Worm (Caenorhabditis elegans) whole organism, L2 larva: Measurements from ENCODE around the gene best-9.
"Not testable (repeated sequence)": the region's sequence is repeated elsewhere in the genome, so short reads cannot be mapped to it uniquely, and the experiment has no call there.

ENCODE experiments used
- C34F6.9 ChIP-seq: fragments of 150-350 bp; optimal IDR thresholded peaks from 2 replicates; lab custom pipeline; 2014; ENCODE audit warnings: missing biosample characterization, missing genetic modification characterization
- F13H6.1 ChIP-seq: sonication (generic microtip); optimal IDR thresholded peaks from 2 replicates; lab custom pipeline; 2016; ENCODE audit warnings: missing genetic modification characterization, missing compliant biosample characterization
- R02D3.7 ChIP-seq: fragments of 150-350 bp; optimal IDR thresholded peaks from 2 replicates; lab custom pipeline; 2014; ENCODE audit warnings: missing biosample characterization, missing genetic modification characterization
- ZK546.5 ChIP-seq: sonication (generic microtip); optimal IDR thresholded peaks from 2 replicates; lab custom pipeline; 2017; ENCODE audit warnings: missing biosample characterization, missing genetic modification characterization
- alr-1 ChIP-seq: fragments of 150-350 bp; optimal IDR thresholded peaks from 2 replicates; lab custom pipeline; 2014; ENCODE audit warnings: missing biosample characterization, missing genetic modification characterization
- aly-2 ChIP-seq: fragments of 150-350 bp; optimal IDR thresholded peaks from 2 replicates; lab custom pipeline; 2014; ENCODE audit warnings: missing biosample characterization, missing genetic modification characterization
- dmd-4 ChIP-seq: sonication (generic microtip); optimal IDR thresholded peaks from 2 replicates; lab custom pipeline; 2017; ENCODE audit warnings: missing biosample characterization, missing genetic modification characterization
- egl-27 ChIP-seq: sonication (generic microtip); optimal IDR thresholded peaks from 3 replicates; lab custom pipeline; 2017; ENCODE audit warnings: missing biosample characterization, missing genetic modification reagents, missing genetic modification characterization
- fos-1 ChIP-seq: fragments of 150-350 bp; optimal IDR thresholded peaks from 2 replicates; lab custom pipeline; 2014; ENCODE audit warnings: missing biosample characterization, missing genetic modification characterization
- gmeb-1 ChIP-seq: fragments of 150-350 bp; optimal IDR thresholded peaks from 2 replicates; lab custom pipeline; 2014; ENCODE audit warnings: missing biosample characterization, missing genetic modification characterization
- lin-11 ChIP-seq: fragments of 150-350 bp; sonication (generic microtip); optimal IDR thresholded peaks from 2 replicates; lab custom pipeline; 2014; ENCODE audit warnings: missing biosample characterization, missing genetic modification characterization, inconsistent platforms, mixed read lengths
- lin-13 ChIP-seq: fragments of 150-350 bp; optimal IDR thresholded peaks from 2 replicates; lab custom pipeline; 2014; ENCODE audit warnings: missing biosample characterization, missing genetic modification reagents, missing genetic modification characterization
- lin-39 ChIP-seq: fragments of 150-350 bp; optimal IDR thresholded peaks from 2 replicates; lab custom pipeline; 2014; ENCODE audit warnings: missing biosample characterization, missing genetic modification reagents, missing genetic modification characterization
- lsy-2 ChIP-seq, 2 experiments: fragments of 150-350 bp in 1 of 2; sonication (generic microtip) in 1 of 2; optimal IDR thresholded peaks; 2 replicates each; lab custom pipeline; 2014 to 2017; ENCODE audit warnings: missing biosample characterization in 2 of 2, missing genetic modification characterization in 2 of 2
- mab-5 ChIP-seq: fragments of 150-350 bp; optimal IDR thresholded peaks from 2 replicates; lab custom pipeline; 2014; ENCODE audit warnings: missing biosample characterization, missing genetic modification characterization
- mbf-1 ChIP-seq: sonication (generic microtip); optimal IDR thresholded peaks from 2 replicates; lab custom pipeline; 2017; ENCODE audit warnings: missing biosample characterization, missing genetic modification characterization
- nhr-12 ChIP-seq: fragments of 150-350 bp; optimal IDR thresholded peaks from 2 replicates; lab custom pipeline; 2014; ENCODE audit warnings: missing biosample characterization, missing genetic modification characterization
- nhr-129 ChIP-seq: fragments of 150-350 bp; optimal IDR thresholded peaks from 2 replicates; lab custom pipeline; 2014; ENCODE audit warnings: missing biosample characterization, missing genetic modification characterization
- nhr-23 ChIP-seq: fragments of 150-350 bp; optimal IDR thresholded peaks from 2 replicates; lab custom pipeline; 2014; ENCODE audit warnings: missing biosample characterization, missing genetic modification reagents, missing genetic modification characterization
- nhr-237 ChIP-seq: fragments of 150-350 bp; optimal IDR thresholded peaks from 2 replicates; lab custom pipeline; 2014; ENCODE audit warnings: missing biosample characterization, missing genetic modification characterization
- nhr-6 ChIP-seq: fragments of 150-350 bp; optimal IDR thresholded peaks from 2 replicates; lab custom pipeline; 2014; ENCODE audit warnings: missing biosample characterization, missing genetic modification characterization
- peb-1 ChIP-seq: fragments of 150-350 bp; optimal IDR thresholded peaks from 2 replicates; lab custom pipeline; 2014; ENCODE audit warnings: missing biosample characterization, missing genetic modification characterization
- sma-3 ChIP-seq: sonication (generic microtip); optimal IDR thresholded peaks from 2 replicates; lab custom pipeline; 2016; ENCODE audit warnings: missing genetic modification reagents, missing genetic modification characterization, missing compliant biosample characterization
- sma-9 ChIP-seq, 2 experiments: fragments of 150-350 bp in 1 of 2; sonication (generic microtip) in 1 of 2; optimal IDR thresholded peaks; 2 replicates each; lab custom pipeline; 2014 to 2016; ENCODE audit warnings: missing genetic modification characterization in 2 of 2, mild to moderate bottlenecking in 1 of 2, missing biosample characterization in 1 of 2, missing compliant biosample characterization in 1 of 2, missing genetic modification reagents in 1 of 2, moderate library complexity in 1 of 2
- unc-55 ChIP-seq: fragments of 150-350 bp; sonication (generic microtip); optimal IDR thresholded peaks from 3 replicates; lab custom pipeline; 2014; ENCODE audit warnings: missing biosample characterization, missing genetic modification reagents, missing genetic modification characterization
- zag-1 ChIP-seq: fragments of 150-350 bp; optimal IDR thresholded peaks from 2 replicates; lab custom pipeline; 2014; ENCODE audit warnings: missing biosample characterization, missing genetic modification characterization
- ztf-1 ChIP-seq: fragments of 200-800 bp; sonication (Bioruptor generic); conservative IDR thresholded peaks from 2 replicates; pipeline ENCODE4 v1.3.6; 2022; ENCODE audit warnings: missing genetic modification characterization, missing compliant biosample characterization
- ztf-11 ChIP-seq: sonication (generic microtip); optimal IDR thresholded peaks from 2 replicates; lab custom pipeline; 2017; ENCODE audit warnings: missing biosample characterization, missing genetic modification characterization

The best-9 gene

DNA sequence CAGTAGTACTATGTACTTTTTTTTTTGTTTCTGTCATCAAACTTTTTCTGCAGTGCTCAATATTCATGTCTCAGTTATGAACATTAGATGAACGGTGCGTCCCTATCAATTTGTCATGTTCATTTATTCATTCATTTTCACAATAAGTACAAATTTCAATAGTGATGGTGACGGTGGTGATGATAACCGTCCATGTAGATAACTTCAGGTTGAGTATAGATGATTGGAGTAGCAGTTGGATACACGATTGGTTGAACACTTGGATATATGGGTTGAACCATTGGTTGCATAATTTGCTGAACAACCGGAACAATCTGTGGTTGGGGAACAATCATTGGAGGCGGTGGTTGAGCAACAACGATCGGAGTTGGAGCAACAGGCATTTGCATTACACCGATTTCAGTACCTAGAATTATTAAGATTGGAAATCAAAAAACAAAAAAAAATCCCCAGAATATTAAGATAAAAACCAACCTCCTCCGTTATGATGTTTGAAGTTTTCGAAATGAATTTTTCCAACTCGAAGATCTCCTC is 27.6 kb downstream of the best-9 start:
- TF ChIP-seq dmd-4 (no peak), gmeb-1 (no peak), mbf-1 (no peak), nhr-6 (tag; lab: Kevin White, UChicago) (no peak)

DNA sequence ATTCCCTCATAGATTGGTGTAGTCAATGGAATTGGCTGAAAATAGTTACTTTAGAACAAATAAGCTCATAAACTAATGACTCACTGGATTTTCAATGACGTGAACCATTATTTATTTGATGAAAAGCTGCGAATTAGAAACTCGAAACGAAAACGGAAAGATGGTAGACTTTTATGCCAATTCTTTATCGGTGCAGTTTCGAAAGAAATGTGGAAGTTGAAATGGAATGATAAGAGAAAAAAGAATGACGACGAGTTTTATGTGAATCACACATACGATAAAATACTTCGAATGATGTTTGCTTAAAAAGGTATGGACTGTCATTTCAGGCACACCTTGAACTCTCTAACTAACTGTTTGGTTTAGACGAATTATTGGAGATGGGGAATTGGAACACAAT is 29.5 kb downstream of the best-9 start, which contains the start of the genes lec-11 and irld-7:
lec-11 (minus strand) TSS at position 126 of the 400 bp plus-strand sequence.
irld-7 (plus strand) TSS at position 332 of the 400 bp plus-strand sequence.
- no peak for TF ChIP-seq unc-55 (GFP tag; lab: Kevin White, UChicago)
- peak; percentile 93 for TF ChIP-seq fos-1 (tag; lab: Kevin White, UChicago)
- TF ChIP-seq lsy-2 (tag; optimal IDR thresholded peaks at IDR 0.05; lab: Kevin White, UChicago): no peak
- TF ChIP-seq sma-9 (GFP tag; optimal IDR thresholded peaks at IDR 0.05; lab: Kevin White, UChicago): peak; percentile 25
- TF ChIP-seq sma-9 (tag; optimal IDR thresholded peaks at IDR 0.05; lab: Kevin White, UChicago): no peak

DNA sequence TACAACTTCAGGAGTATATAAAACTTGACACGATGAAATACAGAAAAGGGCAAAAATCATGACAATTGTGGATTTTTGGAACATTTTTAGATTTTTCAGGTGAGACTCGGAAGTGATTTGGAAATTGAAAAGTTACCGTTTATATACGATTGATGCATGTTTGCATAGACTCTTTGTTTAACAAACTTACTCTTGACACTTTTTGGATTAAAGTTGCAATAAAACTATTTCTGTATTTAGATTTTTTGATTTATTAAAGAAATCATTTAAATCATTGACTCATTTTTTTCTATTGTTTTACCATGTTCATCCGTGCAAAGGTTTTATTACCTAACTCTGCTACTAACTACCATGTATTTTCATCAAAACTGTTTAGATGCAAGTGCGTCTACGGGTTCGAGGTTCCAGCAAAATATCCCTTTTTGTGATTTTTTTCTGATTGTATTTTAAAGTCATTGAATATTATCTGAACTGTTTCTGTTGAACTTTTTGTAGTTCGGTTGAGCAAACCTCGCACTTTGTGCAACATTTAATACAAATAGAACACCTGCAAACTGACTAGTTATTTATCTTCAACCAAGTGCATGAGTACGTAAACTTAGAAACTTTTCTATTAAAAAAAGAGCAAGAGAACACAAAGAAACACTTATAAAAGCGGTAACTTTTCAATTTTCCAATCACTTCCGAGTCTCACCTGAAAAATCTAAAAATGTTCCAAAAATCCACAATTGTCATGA is 30.6 kb downstream of the best-9 start, which contains the start of the genes nspb-1 and nspb-2:
nspb-1 (minus strand) TSS at position 101 of the 737 bp plus-strand sequence.
nspb-2 (plus strand) TSS at position 687 of the 737 bp plus-strand sequence.
- not testable (repeated sequence) for TF ChIP-seq R02D3.7 (tag; lab: Kevin White, UChicago); nhr-237 (tag; lab: Kevin White, UChicago); sma-3 (GFP tag; lab: Kevin White, UChicago)

DNA sequence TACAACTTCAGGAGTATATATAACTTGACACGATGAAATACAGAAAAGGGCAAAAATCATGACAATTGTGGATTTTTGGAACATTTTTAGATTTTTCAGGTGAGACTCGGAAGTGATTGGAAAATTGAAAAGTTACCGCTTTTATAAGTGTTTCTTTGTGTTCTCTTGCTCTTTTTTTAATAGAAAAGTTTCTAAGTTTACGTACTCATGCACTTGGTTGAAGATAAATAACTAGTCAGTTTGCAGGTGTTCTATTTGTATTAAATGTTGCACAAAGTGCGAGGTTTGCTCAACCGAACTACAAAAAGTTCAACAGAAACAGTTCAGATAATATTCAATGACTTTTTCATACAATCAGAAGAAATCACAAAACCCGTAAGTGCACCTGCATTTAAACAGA is 34.3 kb downstream of the best-9 start, which contains the start of gene nspb-3:
nspb-3 (minus strand) TSS at position 101 of the 400 bp plus-strand sequence.
- not testable (repeated sequence) for TF ChIP-seq lsy-2 (tag; optimal IDR thresholded peaks at IDR 0.05; lab: Kevin White, UChicago); gmeb-1; R02D3.7 (tag; lab: Kevin White, UChicago)

DNA sequence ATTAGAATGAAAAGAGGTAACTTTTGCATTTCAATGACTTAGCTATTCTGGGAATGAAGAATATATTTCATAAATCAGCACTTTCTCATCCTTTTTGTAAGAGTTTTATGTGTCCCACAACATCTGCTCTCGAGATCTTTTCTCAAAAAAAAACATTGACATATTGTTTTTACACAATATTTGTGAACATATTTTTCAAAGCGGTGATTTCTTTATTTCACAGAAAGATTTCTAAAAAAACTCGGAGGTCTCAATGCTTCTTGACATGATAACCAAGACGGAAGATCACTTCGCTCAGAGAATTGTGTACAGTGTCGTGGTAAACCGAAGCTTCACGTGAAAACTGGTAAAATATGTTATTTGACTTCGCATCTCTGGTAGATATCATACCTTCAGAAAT is 35.4 kb downstream of the best-9 start, which contains the start of gene F38A5.22:
F38A5.22 (minus strand) TSS at position 29 of the 400 bp plus-strand sequence.
- TF ChIP-seq zag-1 (tag; lab: Kevin White, UChicago): no peak
- no peak for TF ChIP-seq nhr-129 (tag; lab: Kevin White, UChicago)
- no peak for TF ChIP-seq sma-9 (GFP tag; optimal IDR thresholded peaks at IDR 0.05; lab: Kevin White, UChicago)
- no peak for TF ChIP-seq sma-9 (tag; optimal IDR thresholded peaks at IDR 0.05; lab: Kevin White, UChicago)
- no peak for TF ChIP-seq lin-11 (tag; lab: Kevin White, UChicago)
- no peak for TF ChIP-seq aly-2 (tag; lab: Kevin White, UChicago)
- no peak for TF ChIP-seq lin-13
- no peak for TF ChIP-seq lin-39 (tag; lab: Kevin White, UChicago)
- TF ChIP-seq nhr-12 (tag; lab: Kevin White, UChicago): no peak
- TF ChIP-seq ztf-1 (GFP tag; lab: Robert Waterston, UW): no peak
- TF ChIP-seq nhr-23 (tag; lab: Kevin White, UChicago): no peak
- no peak for TF ChIP-seq alr-1
- TF ChIP-seq ztf-11 (tag; lab: Kevin White, UChicago): no peak
- no peak for TF ChIP-seq peb-1 (tag; lab: Kevin White, UChicago)

DNA sequence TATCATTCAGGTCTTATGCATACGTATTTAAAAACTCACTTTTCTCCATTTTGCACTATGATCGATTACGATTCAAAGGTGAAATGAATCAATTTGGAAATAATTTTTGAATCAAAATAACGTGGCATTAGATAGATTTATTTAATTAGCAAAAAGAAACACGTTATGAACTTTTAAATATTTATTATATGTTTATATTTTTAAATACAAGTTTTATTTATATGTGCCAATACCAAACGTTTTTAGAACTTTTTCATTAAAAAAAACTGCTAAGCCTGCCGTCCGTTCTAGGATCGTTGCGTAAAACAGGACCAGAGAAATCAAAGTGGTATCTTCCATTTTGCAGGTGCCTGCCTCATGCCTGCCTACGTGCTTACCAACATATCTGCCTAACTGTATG is 36.8 kb downstream of the best-9 start, which contains the start of gene F38A5.6:
F38A5.6 (minus strand) TSS at position 101 of the 400 bp plus-strand sequence.
- no peak for TF ChIP-seq F13H6.1 (tag; lab: Kevin White, UChicago)
- TF ChIP-seq egl-27 (tag; lab: Kevin White, UChicago): no peak
- TF ChIP-seq C34F6.9 (tag; lab: Kevin White, UChicago): no peak
- TF ChIP-seq mab-5 (tag; lab: Kevin White, UChicago): no peak
- TF ChIP-seq nhr-23 (tag; lab: Kevin White, UChicago): no peak
- no peak for TF ChIP-seq nhr-6 (tag; lab: Kevin White, UChicago)
- TF ChIP-seq nhr-237 (tag; lab: Kevin White, UChicago): no peak
- no peak for TF ChIP-seq ZK546.5 (tag; lab: Kevin White, UChicago)
- no peak for TF ChIP-seq nhr-12 (tag; lab: Kevin White, UChicago)
- TF ChIP-seq ztf-11 (tag; lab: Kevin White, UChicago): no peak
- no peak for TF ChIP-seq aly-2 (tag; lab: Kevin White, UChicago)
- TF ChIP-seq lin-39 (tag; lab: Kevin White, UChicago): no peak
- no peak for TF ChIP-seq sma-3 (GFP tag; lab: Kevin White, UChicago)
